Fruit fly (Drosophila melanogaster): ENCODE measurements around the gene CG6293.
A peak's percentile ranks its signal among the peaks of the same experiment; 100 is the strongest.

CG6293 gene

DNA sequence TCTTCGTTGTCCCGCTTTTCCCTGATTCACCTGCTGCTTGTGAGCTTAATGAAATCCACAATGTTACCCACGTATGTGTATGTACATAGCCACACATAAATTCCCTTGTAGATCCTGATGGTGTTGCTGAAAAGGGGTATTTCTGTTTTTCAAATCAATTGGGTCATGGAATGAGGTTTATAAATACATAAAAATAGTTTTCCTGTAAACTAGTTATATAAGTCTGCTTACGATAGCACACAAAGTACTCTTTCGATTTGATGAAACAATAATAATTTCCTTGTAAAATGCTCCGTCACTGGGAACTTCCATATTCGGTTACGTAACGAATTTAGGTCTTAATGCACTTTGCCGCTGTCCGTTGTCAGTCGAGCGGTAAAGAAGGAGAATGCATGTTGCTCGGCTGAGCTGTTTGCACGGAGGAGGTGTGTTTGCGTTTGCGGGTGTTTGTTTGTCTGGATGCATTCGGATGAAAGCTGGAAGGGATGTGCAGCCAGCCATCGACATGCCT lies 41.4 kb downstream of the CG6293 start:
- TF ChIP-seq Hr39 (GFP tag; optimal IDR thresholded peaks at IDR 0.05) = peak; percentile 34
- TF ChIP-seq Eip93F (GFP tag; optimal IDR thresholded peaks at IDR 0.05) = no peak
- peak; percentile 20 for TF ChIP-seq CG34406 (GFP tag; optimal IDR thresholded peaks at IDR 0.05)
- no peak for TF ChIP-seq Ets21C (GFP tag; optimal IDR thresholded peaks at IDR 0.05)
- TF ChIP-seq svp (GFP tag) = no peak
- TF ChIP-seq spab (GFP tag; optimal IDR thresholded peaks at IDR 0.05) = no peak
- peak; percentile 7 for TF ChIP-seq Sox14 (GFP tag; optimal IDR thresholded peaks at IDR 0.05)
- TF ChIP-seq CG15336 (GFP tag; IDR thresholded peaks at IDR 0.05) = no peak
- TF ChIP-seq CG8632 (GFP tag; optimal IDR thresholded peaks at IDR 0.05) = no peak
- TF ChIP-seq CG8119 (GFP tag; IDR thresholded peaks at IDR 0.05) = no peak
- peak; percentile 43 for TF ChIP-seq CG10669 (GFP tag; optimal IDR thresholded peaks at IDR 0.05)
- no peak for TF ChIP-seq CG6854 (GFP tag; optimal IDR thresholded peaks at IDR 0.05)
- peak; percentile 5 for TF ChIP-seq achi (GFP tag; optimal IDR thresholded peaks at IDR 0.05)
- no peak for TF ChIP-seq CG4318 (GFP tag; optimal IDR thresholded peaks at IDR 0.05)
- peak; percentile 9 for TF ChIP-seq CG32006 (GFP tag; optimal IDR thresholded peaks at IDR 0.05)
- peak; percentile 59 for TF ChIP-seq Ets96B (tag; optimal IDR thresholded peaks at IDR 0.05)
- TF ChIP-seq ss (GFP tag; optimal IDR thresholded peaks at IDR 0.05) = no peak
- peak; percentile 25 for TF ChIP-seq Met (GFP tag; optimal IDR thresholded peaks at IDR 0.05)
- TF ChIP-seq Gug (GFP tag; IDR thresholded peaks at IDR 0.05) = no peak
- 0 out of 3 replicates have a peak, but pooled peaks have one; percentile 32 for TF ChIP-seq CG6163 (GFP tag; IDR thresholded peaks at IDR 0.05)
- peak; percentile 40 for TF ChIP-seq dsx (GFP tag; optimal IDR thresholded peaks at IDR 0.05; ENCODE audit: poor library complexity, severe bottlenecking)
- TF ChIP-seq CG11294 (GFP tag; IDR thresholded peaks at IDR 0.05) = no peak
- no peak for TF ChIP-seq lz (GFP tag; optimal IDR thresholded peaks at IDR 0.05)
- TF ChIP-seq pdm3 (GFP tag; optimal IDR thresholded peaks at IDR 0.05) = peak; percentile 42
- no peak for TF ChIP-seq Hr38 (GFP tag; optimal IDR thresholded peaks at IDR 0.05)
- no peak for TF ChIP-seq CG6808 (GFP tag; optimal IDR thresholded peaks at IDR 0.05)
- no peak for TF ChIP-seq cyc (GFP tag; optimal IDR thresholded peaks at IDR 0.05)
- TF ChIP-seq CG7368 (GFP tag; optimal IDR thresholded peaks at IDR 0.05) = no peak
- no peak for TF ChIP-seq topi (GFP tag; optimal IDR thresholded peaks at IDR 0.05)
- TF ChIP-seq vri (GFP tag; optimal IDR thresholded peaks at IDR 0.05) = no peak
- TF ChIP-seq fd85E (GFP tag; optimal IDR thresholded peaks at IDR 0.05) = no peak
- no peak for TF ChIP-seq Eip75B (GFP tag; optimal IDR thresholded peaks at IDR 0.05)
- TF ChIP-seq net (GFP tag; optimal IDR thresholded peaks at IDR 0.05) = no peak
- peak; percentile 4 for TF ChIP-seq fd59A (GFP tag; optimal IDR thresholded peaks at IDR 0.05)
- TF ChIP-seq CG3919 (GFP tag; optimal IDR thresholded peaks at IDR 0.05) = no peak
- TF ChIP-seq CG6276 (GFP tag; optimal IDR thresholded peaks at IDR 0.05) = no peak
- TF ChIP-seq salr (GFP tag; optimal IDR thresholded peaks at IDR 0.05) = no peak
- TF ChIP-seq dac (GFP tag; optimal IDR thresholded peaks at IDR 0.05) = no peak
- no peak for TF ChIP-seq Hr4 (GFP tag; optimal IDR thresholded peaks at IDR 0.05)
- no peak for TF ChIP-seq CG8319 (GFP tag; optimal IDR thresholded peaks at IDR 0.05)
- no peak for TF ChIP-seq CG11762 (GFP tag; optimal IDR thresholded peaks at IDR 0.05; ENCODE audit: insufficient read depth)
- TF ChIP-seq Sox102F (GFP tag; optimal IDR thresholded peaks at IDR 0.05) = peak; percentile 15
- TF ChIP-seq Eip78C (GFP tag) = peak; percentile 74
- no peak for TF ChIP-seq eg (GFP tag; IDR thresholded peaks at IDR 0.05)
- no peak for TF ChIP-seq fkh (GFP tag; optimal IDR thresholded peaks at IDR 0.05)
- peak; percentile 9 for TF ChIP-seq acj6 (GFP tag; optimal IDR thresholded peaks at IDR 0.05)
- peak; percentile 40 for TF ChIP-seq CG10631 (GFP tag; optimal IDR thresholded peaks at IDR 0.05)
- TF ChIP-seq CG31627 (GFP tag; optimal IDR thresholded peaks at IDR 0.05) = peak; percentile 21
- TF ChIP-seq Lpt (GFP tag; optimal IDR thresholded peaks at IDR 0.05) = no peak
- TF ChIP-seq Sox15 (GFP tag; optimal IDR thresholded peaks at IDR 0.05) = no peak
- peak; percentile 47 for TF ChIP-seq CG3032 (tag; optimal IDR thresholded peaks at IDR 0.05)
- no peak for TF ChIP-seq CG11902 (GFP tag; optimal IDR thresholded peaks at IDR 0.05)
- TF ChIP-seq OdsH (GFP tag; optimal IDR thresholded peaks at IDR 0.05) = no peak
